Worm (Caenorhabditis elegans): ENCODE measurements around the gene F44E2.3.

DNA sequence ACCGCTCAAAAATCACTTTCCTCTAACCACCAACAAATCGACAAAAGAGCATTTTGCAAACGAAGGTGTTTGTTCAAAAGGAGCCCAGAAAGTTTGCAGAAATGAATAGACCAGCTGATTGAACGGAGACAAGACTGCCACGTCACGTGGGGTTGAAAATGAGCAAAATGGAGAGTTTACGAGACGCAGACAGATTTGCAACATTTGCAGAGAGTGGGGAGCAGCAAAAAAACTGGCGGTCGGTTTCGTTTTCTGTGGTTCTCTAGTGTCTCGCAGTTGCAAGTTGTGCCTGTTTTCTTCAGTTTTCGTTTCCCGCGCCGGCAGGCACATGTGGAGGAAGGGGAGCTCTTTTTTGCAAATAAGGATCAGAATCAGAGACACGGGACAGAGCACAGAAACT is 43.7 kb downstream of the F44E2.3 start:
- TF ChIP-seq ahr-1 (tag; optimal IDR thresholded peaks at IDR 0.05) (no peak), nfya-1 (tag; optimal IDR thresholded peaks at IDR 0.05) (no peak), ets-4 (tag; optimal IDR thresholded peaks at IDR 0.05) (no peak), dmd-4 (tag; optimal IDR thresholded peaks at IDR 0.05; ENCODE audit: borderline replicate concordance) (no peak)
